Fruit fly (Drosophila melanogaster): Measurements from ENCODE around the gene CG44325.
A peak's percentile ranks its signal among the peaks of the same experiment; 100 is the strongest.

The CG44325 gene

dm6 chrX:9080962-9081361, 2.7 kb upstream of the CG44325 start, which contains the start of the genes CG7246 and HP1b (continued):
- peak; percentile 65 for TF ChIP-seq Meics (GFP tag; optimal IDR thresholded peaks at IDR 0.05)
- TF ChIP-seq mam (GFP tag; optimal IDR thresholded peaks at IDR 0.05): peak; percentile 59
- TF ChIP-seq CG15601 (tag; optimal IDR thresholded peaks at IDR 0.05): peak; percentile 40
- no peak for TF ChIP-seq Neu2 (GFP tag; optimal IDR thresholded peaks at IDR 0.05; ENCODE audit: borderline replicate concordance)
- peak; percentile 84 for TF ChIP-seq CG32532 (GFP tag; IDR thresholded peaks at IDR 0.05)
- TF ChIP-seq hb (GFP tag; IDR thresholded peaks at IDR 0.05; ENCODE audit: partially characterized antibody): 0 out of 3 replicates have a peak, but pooled peaks have one; percentile 57
- peak; percentile 22 for TF ChIP-seq CG7271 (tag; optimal IDR thresholded peaks at IDR 0.05)
- peak; percentile 46 for TF ChIP-seq CG9609 (GFP tag; optimal IDR thresholded peaks at IDR 0.05)
- peak; percentile 42 for TF ChIP-seq CG10654 (GFP tag; optimal IDR thresholded peaks at IDR 0.05)
- TF ChIP-seq ewg (GFP tag; optimal IDR thresholded peaks at IDR 0.05): peak; percentile 64
- peak; percentile 24; the same call in 1 of the 2 replicates for TF ChIP-seq CG5953 (GFP tag; IDR thresholded peaks at IDR 0.05)
- TF ChIP-seq nmo (GFP tag; optimal IDR thresholded peaks at IDR 0.05): peak; percentile 77
- no peak for TF ChIP-seq eve (GFP tag; optimal IDR thresholded peaks at IDR 0.05)
- TF ChIP-seq HHEX (GFP tag; optimal IDR thresholded peaks at IDR 0.05): peak; percentile 57
- TF ChIP-seq sna (GFP tag; IDR thresholded peaks at IDR 0.05; ENCODE audit: partially characterized antibody): peak; percentile 83
- no peak for TF ChIP-seq TFAM (GFP tag; optimal IDR thresholded peaks at IDR 0.05)
- peak; percentile 51 for TF ChIP-seq Antp (GFP tag; optimal IDR thresholded peaks at IDR 0.05)
- TF ChIP-seq Hey (tag; optimal IDR thresholded peaks at IDR 0.05): no peak
- TF ChIP-seq Lpt (GFP tag; optimal IDR thresholded peaks at IDR 0.05): no peak
- no peak for TF ChIP-seq kni (GFP tag; optimal IDR thresholded peaks at IDR 0.05)
- no peak for TF ChIP-seq cg (GFP tag; optimal IDR thresholded peaks at IDR 0.05)
- no peak for TF ChIP-seq wek (GFP tag; optimal IDR thresholded peaks at IDR 0.05)
- peak; percentile 72 for TF ChIP-seq Abd-B (GFP tag; optimal IDR thresholded peaks at IDR 0.05)
- no peak for TF ChIP-seq CG17568 (GFP tag; optimal IDR thresholded peaks at IDR 0.05)
- TF ChIP-seq hth (optimal IDR thresholded peaks at IDR 0.05): no peak
- no peak for TF ChIP-seq Atf-2 (GFP tag; optimal IDR thresholded peaks at IDR 0.05)
- TF ChIP-seq CG11560 (tag; IDR thresholded peaks at IDR 0.05): peak; percentile 40; the same call in 1 of the 3 replicates
- peak; percentile 56; the same call in 2 of the 3 replicates for TF ChIP-seq CG2889 (GFP tag; IDR thresholded peaks at IDR 0.05)
- no peak for TF ChIP-seq CrebB (tag; optimal IDR thresholded peaks at IDR 0.05)
- TF ChIP-seq Ssrp (tag; optimal IDR thresholded peaks at IDR 0.05): peak; percentile 53
- peak; percentile 8; the same call in 1 of the 2 replicates for TF ChIP-seq Oaz (GFP tag; IDR thresholded peaks at IDR 0.05)
- peak; percentile 45 for TF ChIP-seq bab2 (GFP tag; optimal IDR thresholded peaks at IDR 0.05)
- peak; percentile 41 for TF ChIP-seq nerfin-1 (tag; optimal IDR thresholded peaks at IDR 0.05)
- TF ChIP-seq CG31365 (tag; optimal IDR thresholded peaks at IDR 0.05): no peak
- peak; percentile 22 to 53 for TF ChIP-seq chif (GFP tag; optimal IDR thresholded peaks at IDR 0.05)
- peak; percentile 86 for TF ChIP-seq row (GFP tag; IDR thresholded peaks at IDR 0.05)
- peak; percentile 26 for TF ChIP-seq sqz (GFP tag; optimal IDR thresholded peaks at IDR 0.05)
- peak; percentile 56 for TF ChIP-seq CG8290 (GFP tag; optimal IDR thresholded peaks at IDR 0.05)
- TF ChIP-seq CG8290 (tag; optimal IDR thresholded peaks at IDR 0.05): no peak
- no peak for TF ChIP-seq gfzf (GFP tag; optimal IDR thresholded peaks at IDR 0.05)
- peak; percentile 64 for TF ChIP-seq Dek (tag; optimal IDR thresholded peaks at IDR 0.05)
- peak; percentile 75; the same call in 1 of the 2 replicates for TF ChIP-seq hbn (GFP tag; IDR thresholded peaks at IDR 0.05; ENCODE audit: partially characterized antibody)
- no peak for TF ChIP-seq Nf-YB (GFP tag; optimal IDR thresholded peaks at IDR 0.05)
- TF ChIP-seq ftz-f1 (GFP tag; optimal IDR thresholded peaks at IDR 0.05): peak; percentile 49
- no peak for TF ChIP-seq psq (GFP tag; optimal IDR thresholded peaks at IDR 0.05)
- no peak for TF ChIP-seq run (tag; optimal IDR thresholded peaks at IDR 0.05)
- TF ChIP-seq gsb-n (tag; optimal IDR thresholded peaks at IDR 0.05): peak; percentile 42

All from whole organism, embryonic.